Worm (Caenorhabditis elegans) whole organism, late embryonic: Measurements from ENCODE around the gene str-4.

Experiments used
- C08G9.2 ChIP-seq: sonication (generic microtip); optimal IDR thresholded peaks from 2 replicates; lab custom pipeline; 2016; ENCODE audit warnings: mild to moderate bottlenecking, missing genetic modification characterization, moderate library complexity, missing compliant biosample characterization
- C38D4.7 ChIP-seq: fragments of 200-800 bp; sonication (Bioruptor generic); optimal IDR thresholded peaks from 2 replicates; lab custom pipeline; 2018; ENCODE audit warnings: mild to moderate bottlenecking, missing genetic modification characterization, moderate library complexity, missing compliant biosample characterization
- F13H6.1 ChIP-seq: sonication (generic microtip); optimal IDR thresholded peaks from 2 replicates; lab custom pipeline; 2016; ENCODE audit warnings: missing genetic modification characterization, missing compliant biosample characterization
- ceh-18 ChIP-seq: sonication (generic microtip); optimal IDR thresholded peaks from 2 replicates; lab custom pipeline; 2016; ENCODE audit warnings: missing genetic modification characterization, missing compliant biosample characterization
- ceh-19 ChIP-seq: fragments of 200-800 bp; sonication (Bioruptor generic); optimal IDR thresholded peaks from 2 replicates; lab custom pipeline; 2018; ENCODE audit warnings: mild to moderate bottlenecking, missing genetic modification characterization, missing compliant biosample characterization
- ceh-2 ChIP-seq: sonication (generic microtip); optimal IDR thresholded peaks from 2 replicates; lab custom pipeline; 2016; ENCODE audit warnings: missing genotype, missing genetic modification characterization, missing compliant biosample characterization
- ceh-22 ChIP-seq: sonication (generic microtip); optimal IDR thresholded peaks from 2 replicates; lab custom pipeline; 2017; ENCODE audit warnings: missing biosample characterization, missing genetic modification characterization
- ceh-24 ChIP-seq: sonication (generic microtip); optimal IDR thresholded peaks from 2 replicates; lab custom pipeline; 2016; ENCODE audit warnings: mild to moderate bottlenecking, missing genetic modification characterization, missing compliant biosample characterization
- ceh-34 ChIP-seq: sonication (generic microtip); optimal IDR thresholded peaks from 2 replicates; lab custom pipeline; 2016; ENCODE audit warnings: mild to moderate bottlenecking, missing genetic modification characterization, missing compliant biosample characterization
- ceh-45 ChIP-seq: fragments of 200-800 bp; sonication (Bioruptor generic); IDR thresholded peaks from 2 replicates; pipeline ENCODE4 v1.3.6; 2022; ENCODE audit warnings: missing genetic modification reagents, missing genetic modification characterization, missing compliant biosample characterization
- ceh-48 ChIP-seq: sonication (generic microtip); optimal IDR thresholded peaks from 2 replicates; lab custom pipeline; 2016; ENCODE audit warnings: missing genetic modification characterization, inconsistent platforms, missing compliant biosample characterization
- ceh-9 ChIP-seq: sonication (generic microtip); optimal IDR thresholded peaks from 2 replicates; lab custom pipeline; 2016; ENCODE audit warnings: mild to moderate bottlenecking, missing genetic modification characterization, inconsistent platforms, missing compliant biosample characterization
- che-1 ChIP-seq: sonication (generic microtip); optimal IDR thresholded peaks from 2 replicates; lab custom pipeline; 2016; ENCODE audit warnings: mild to moderate bottlenecking, missing genetic modification characterization, missing compliant biosample characterization
- dmd-4 ChIP-seq: sonication (generic microtip); optimal IDR thresholded peaks from 2 replicates; lab custom pipeline; 2016; ENCODE audit warnings: borderline replicate concordance, missing genetic modification characterization, missing compliant biosample characterization
- ets-4 ChIP-seq: sonication (generic microtip); optimal IDR thresholded peaks from 2 replicates; lab custom pipeline; 2016; ENCODE audit warnings: missing genetic modification characterization, missing compliant biosample characterization
- fkh-10 ChIP-seq: fragments of 150-350 bp; optimal IDR thresholded peaks from 2 replicates; lab custom pipeline; 2014; ENCODE audit warnings: missing biosample characterization, missing genetic modification reagents, missing genetic modification characterization
- hlh-30 ChIP-seq: sonication (generic microtip); optimal IDR thresholded peaks from 2 replicates; lab custom pipeline; 2017; ENCODE audit warnings: antibody characterized with exemption, missing genetic modification characterization, missing compliant biosample characterization; ENCODE audit not compliant: insufficient read depth
- hlh-8 ChIP-seq: sonication (generic microtip); optimal IDR thresholded peaks from 2 replicates; lab custom pipeline; 2016; ENCODE audit warnings: missing genotype, missing genetic modification characterization, missing compliant biosample characterization
- madf-2 ChIP-seq: sonication (generic microtip); optimal IDR thresholded peaks from 2 replicates; lab custom pipeline; 2017; ENCODE audit warnings: missing genetic modification characterization, missing compliant biosample characterization
- mec-3 ChIP-seq: sonication (generic microtip); optimal IDR thresholded peaks from 2 replicates; lab custom pipeline; 2016; ENCODE audit warnings: borderline replicate concordance, missing genetic modification characterization, missing compliant biosample characterization
- nfya-1 ChIP-seq: sonication (generic microtip); optimal IDR thresholded peaks from 2 replicates; lab custom pipeline; 2017; ENCODE audit warnings: missing genetic modification characterization, mild to moderate bottlenecking, missing compliant biosample characterization, antibody characterized with exemption, moderate library complexity
- nhr-11 ChIP-seq: fragments of 150-350 bp; optimal IDR thresholded peaks from 2 replicates; lab custom pipeline; 2014; ENCODE audit warnings: missing biosample characterization, missing genetic modification characterization
- nhr-232 ChIP-seq: sonication (generic microtip); optimal IDR thresholded peaks from 2 replicates; lab custom pipeline; 2016; ENCODE audit warnings: missing genetic modification characterization, missing compliant biosample characterization
- npax-4 ChIP-seq: sonication (generic microtip); optimal IDR thresholded peaks from 2 replicates; lab custom pipeline; 2016; ENCODE audit warnings: missing genetic modification characterization, missing compliant biosample characterization
- odd-2 ChIP-seq: sonication (generic microtip); optimal IDR thresholded peaks from 2 replicates; lab custom pipeline; 2017; ENCODE audit warnings: antibody characterized with exemption, mild to moderate bottlenecking, missing genetic modification characterization, missing compliant biosample characterization
- pag-3 ChIP-seq: sonication (generic microtip); optimal IDR thresholded peaks from 2 replicates; lab custom pipeline; 2016; ENCODE audit warnings: missing compliant biosample characterization, missing genetic modification characterization, borderline replicate concordance
- pat-9 ChIP-seq: fragments of 200-800 bp; sonication (Bioruptor generic); optimal IDR thresholded peaks from 2 replicates; lab custom pipeline; 2018; ENCODE audit warnings: mild to moderate bottlenecking, missing genetic modification characterization, moderate library complexity, missing compliant biosample characterization
- pha-4 ChIP-seq: fragments of 150-350 bp; optimal IDR thresholded peaks from 2 replicates; lab custom pipeline; 2018; ENCODE audit warnings: missing biosample characterization, missing genetic modification reagents, missing genetic modification characterization
- pros-1 ChIP-seq: fragments of 150-350 bp; optimal IDR thresholded peaks from 2 replicates; lab custom pipeline; 2014; ENCODE audit warnings: missing biosample characterization, missing genetic modification reagents, missing genetic modification characterization
- sdc-2 ChIP-seq: sonication (generic microtip); optimal IDR thresholded peaks from 2 replicates; lab custom pipeline; 2016; ENCODE audit warnings: missing genotype, missing genetic modification characterization, missing compliant biosample characterization
- sox-2 ChIP-seq: fragments of 200-800 bp; sonication (Bioruptor generic); IDR thresholded peaks from 2 replicates; pipeline ENCODE4 v1.3.6; 2022; ENCODE audit warnings: missing genetic modification reagents, missing genetic modification characterization, missing compliant biosample characterization
- syd-9 ChIP-seq: sonication (generic microtip); optimal IDR thresholded peaks from 2 replicates; lab custom pipeline; 2016; ENCODE audit warnings: mild to moderate bottlenecking, missing genetic modification characterization, moderate library complexity, missing compliant biosample characterization
- tbx-2 ChIP-seq: sonication (generic microtip); optimal IDR thresholded peaks from 2 replicates; lab custom pipeline; 2016; ENCODE audit warnings: missing genetic modification characterization, missing compliant biosample characterization
- tbx-7 ChIP-seq: sonication (generic microtip); optimal IDR thresholded peaks from 2 replicates; lab custom pipeline; 2016; ENCODE audit warnings: missing genotype, missing genetic modification characterization, missing compliant biosample characterization
- ttx-3 ChIP-seq: sonication (generic microtip); optimal IDR thresholded peaks from 2 replicates; lab custom pipeline; 2016; ENCODE audit warnings: missing genetic modification reagents, missing genetic modification characterization, missing compliant biosample characterization
- unc-3 ChIP-seq, 2 experiments: fragments of 200-800 bp in 1 of 2; sonication (Bioruptor generic) in 1 of 2; sonication (generic microtip) in 1 of 2; conservative IDR thresholded peaks in 1 of 2; optimal IDR thresholded peaks in 1 of 2; 2 replicates each; pipeline versions ENCODE4 v1.3.6 to Lab custom; 2016 to 2022; ENCODE audit warnings: missing compliant biosample characterization in 2 of 2, missing genetic modification characterization in 2 of 2, missing genetic modification reagents in 1 of 2
- unc-42 ChIP-seq: sonication (generic microtip); optimal IDR thresholded peaks from 2 replicates; lab custom pipeline; 2016; ENCODE audit warnings: missing genotype, missing genetic modification characterization, missing compliant biosample characterization

str-4 gene

ce11 chrV:13312210-13312676, 27.3 kb downstream of the str-4 start, which contains the start of gene nasp-2:
Gene nasp-2, minus strand, starts transcription at chrV:13312260.
- TF ChIP-seq pag-3: no peak
- TF ChIP-seq F13H6.1 (tag; lab: Kevin White, UChicago): no peak
- no peak for TF ChIP-seq C08G9.2 (tag; lab: Kevin White, UChicago)
- no peak for TF ChIP-seq che-1 (tag; lab: Kevin White, UChicago)
- no peak for TF ChIP-seq tbx-2 (tag; lab: Kevin White, UChicago)
- TF ChIP-seq nhr-11 (tag; lab: Kevin White, UChicago): no peak
- no peak for TF ChIP-seq fkh-10 (GFP tag; lab: Kevin White, UChicago)
- no peak for TF ChIP-seq nhr-232 (tag; lab: Kevin White, UChicago)
- no peak for TF ChIP-seq pha-4 (tag; lab: Kevin White, UChicago)
- TF ChIP-seq unc-3 (GFP tag; conservative IDR thresholded peaks at IDR 0.05; lab: Robert Waterston, UW): no peak
- TF ChIP-seq unc-3 (tag; optimal IDR thresholded peaks at IDR 0.05; lab: Kevin White, UChicago): no peak
- TF ChIP-seq sdc-2 (tag; lab: Kevin White, UChicago): no peak
- TF ChIP-seq tbx-7: no peak
- TF ChIP-seq ceh-22 (tag; lab: Kevin White, UChicago): no peak
- no peak for TF ChIP-seq C38D4.7

DNA sequence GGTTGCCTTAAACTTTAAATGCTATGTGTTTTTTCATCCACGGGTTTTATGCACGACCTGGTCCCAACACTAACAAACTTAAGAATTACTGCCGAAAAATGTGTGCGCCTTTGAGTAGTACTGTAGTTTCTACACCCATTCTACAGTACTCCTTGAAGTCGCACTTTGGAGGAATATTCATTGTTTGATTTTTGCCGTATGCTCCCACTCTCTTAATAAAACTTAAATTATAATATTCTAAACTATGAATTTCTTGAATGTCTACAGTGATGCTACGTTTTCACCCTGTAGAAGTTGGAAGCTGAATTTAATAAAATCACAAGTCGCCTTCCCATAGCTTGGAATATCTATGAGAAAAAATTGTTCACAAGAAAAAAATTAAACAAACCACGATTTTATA, 29.7 kb downstream of the str-4 start:
- TF ChIP-seq ceh-34 (no peak), ceh-45 (GFP tag; lab: Robert Waterston, UW) (no peak), ets-4 (tag; lab: Kevin White, UChicago) (no peak), nhr-232 (tag; lab: Kevin White, UChicago) (no peak), ceh-2 (tag; lab: Kevin White, UChicago) (no peak), ceh-9 (tag; lab: Kevin White, UChicago) (no peak), ceh-18 (tag; lab: Kevin White, UChicago) (no peak), tbx-2 (tag; lab: Kevin White, UChicago) (no peak), ceh-19 (GFP tag; lab: Kevin White, UChicago) (no peak), syd-9 (tag; lab: Kevin White, UChicago) (no peak), mec-3 (tag; lab: Kevin White, UChicago) (no peak), madf-2 (no peak), pros-1 (tag; lab: Kevin White, UChicago) (no peak), hlh-30 (tag; lab: Kevin White, UChicago) (no peak), dmd-4 (tag; lab: Kevin White, UChicago) (no peak), ceh-48 (tag; lab: Kevin White, UChicago) (no peak)

- no peak for TF ChIP-seq nhr-11 (tag; lab: Kevin White, UChicago)
- TF ChIP-seq mec-3 (tag; lab: Kevin White, UChicago): no peak
- TF ChIP-seq sox-2 (GFP tag; lab: Robert Waterston, UW): no peak
- TF ChIP-seq unc-3 (GFP tag; conservative IDR thresholded peaks at IDR 0.05; lab: Robert Waterston, UW): no peak
- no peak for TF ChIP-seq unc-3 (tag; optimal IDR thresholded peaks at IDR 0.05; lab: Kevin White, UChicago)
- no peak for TF ChIP-seq ceh-48 (tag; lab: Kevin White, UChicago)
- no peak for TF ChIP-seq hlh-8 (tag; lab: Kevin White, UChicago)
- TF ChIP-seq odd-2: no peak
- no peak for TF ChIP-seq ttx-3 (tag; lab: Kevin White, UChicago)
- TF ChIP-seq C38D4.7: no peak
- no peak for TF ChIP-seq nfya-1 (tag; lab: Kevin White, UChicago)
- no peak for TF ChIP-seq pros-1 (tag; lab: Kevin White, UChicago)
- TF ChIP-seq ceh-24 (tag; lab: Kevin White, UChicago): no peak
- TF ChIP-seq pat-9 (tag; lab: Kevin White, UChicago): no peak
- TF ChIP-seq ceh-22 (tag; lab: Kevin White, UChicago): no peak
- no peak for TF ChIP-seq unc-42 (tag; lab: Kevin White, UChicago)
- no peak for TF ChIP-seq npax-4 (tag; lab: Kevin White, UChicago)
Measured at ce11 chrV:13308616-13309015, 30.9 kb downstream of the str-4 start, which contains the start of gene C50B6.1. Gene C50B6.1, plus strand, starts transcription at chrV:13308916.
